Fruit fly (Drosophila melanogaster) whole organism, embryonic: ENCODE measurements around the gene CG3909.
A peak's percentile ranks its signal among the peaks of the same experiment; 100 is the strongest.

Source experiments
- Abd-B ChIP-seq: fragments of 200-800 bp; sonication (Bioruptor generic); optimal IDR thresholded peaks from 2 replicates; lab custom pipeline; 2018; ENCODE audit warnings: missing biosample characterization, mild to moderate bottlenecking, missing genetic modification characterization, moderate library complexity
- CG11085 ChIP-seq: fragments of 200-800 bp; sonication (Bioruptor generic); IDR thresholded peaks from 2 replicates; pipeline ENCODE4 v1.3.6; 2022; ENCODE audit warnings: missing biosample characterization, missing genetic modification characterization
- CG12659 ChIP-seq: fragments of 200-800 bp; sonication (Bioruptor generic); optimal IDR thresholded peaks from 3 replicates; lab custom pipeline; 2017; ENCODE audit warnings: mild to moderate bottlenecking, missing biosample characterization, missing genetic modification reagents, missing genetic modification characterization
- CG15696 ChIP-seq: fragments of 200-800 bp; sonication (Bioruptor generic); optimal IDR thresholded peaks from 2 replicates; lab custom pipeline; 2019; ENCODE audit warnings: missing biosample characterization, mild to moderate bottlenecking, missing genetic modification characterization, moderate library complexity
- CG1603 ChIP-seq: fragments of 200-800 bp; sonication (Bioruptor generic); optimal IDR thresholded peaks from 2 replicates; lab custom pipeline; 2019; ENCODE audit warnings: missing biosample characterization, mild to moderate bottlenecking, missing genetic modification characterization, moderate library complexity
- CG17568 ChIP-seq: fragments of 200-800 bp; sonication (Bioruptor generic); optimal IDR thresholded peaks from 2 replicates; lab custom pipeline; 2018; ENCODE audit warnings: missing biosample characterization, mild to moderate bottlenecking, missing genetic modification characterization, moderate library complexity
- CG17612 ChIP-seq: fragments of 200-800 bp; sonication (Bioruptor generic); IDR thresholded peaks from 2 replicates; pipeline ENCODE4 v1.3.6; 2022; ENCODE audit warnings: missing biosample characterization, missing genetic modification characterization
- CG2116 ChIP-seq: fragments of 200-800 bp; sonication (Bioruptor generic); optimal IDR thresholded peaks from 3 replicates; lab custom pipeline; 2018; ENCODE audit warnings: missing biosample characterization, mild to moderate bottlenecking, missing genetic modification characterization
- CG3065 ChIP-seq: fragments of 200-800 bp; sonication (Bioruptor generic); optimal IDR thresholded peaks from 2 replicates; lab custom pipeline; 2016; ENCODE audit warnings: missing biosample characterization, missing genetic modification characterization
- CG3281 ChIP-seq: fragments of 200-800 bp; sonication (Bioruptor generic); optimal IDR thresholded peaks from 3 replicates; lab custom pipeline; 2017; ENCODE audit warnings: missing biosample characterization, mild to moderate bottlenecking, missing genetic modification characterization
- CG4328 ChIP-seq: fragments of 200-800 bp; sonication (Bioruptor generic); optimal IDR thresholded peaks from 3 replicates; lab custom pipeline; 2017; ENCODE audit warnings: missing biosample characterization, missing genetic modification reagents, missing genetic modification characterization
- CG4820 ChIP-seq: fragments of 200-800 bp; sonication (Bioruptor generic); optimal IDR thresholded peaks from 3 replicates; lab custom pipeline; 2016; ENCODE audit warnings: missing biosample characterization, missing genetic modification characterization
- CG6689 ChIP-seq: fragments of 200-800 bp; sonication (Bioruptor generic); IDR thresholded peaks from 2 replicates; pipeline ENCODE4 v1.3.6; 2022; ENCODE audit warnings: missing biosample characterization, missing genetic modification characterization
- CG7745 ChIP-seq: fragments of 200-800 bp; sonication (Bioruptor generic); optimal IDR thresholded peaks from 2 replicates; lab custom pipeline; 2018; ENCODE audit warnings: missing biosample characterization, mild to moderate bottlenecking, missing genetic modification characterization, moderate library complexity
- CG7839 ChIP-seq: fragments of 200-800 bp; sonication (Bioruptor generic); optimal IDR thresholded peaks from 3 replicates; lab custom pipeline; 2018; ENCODE audit warnings: missing biosample characterization, mild to moderate bottlenecking, missing genetic modification characterization, moderate library complexity
- CG8924 ChIP-seq: fragments of 200-800 bp; optimal IDR thresholded peaks from 3 replicates; lab custom pipeline; 2019; ENCODE audit warnings: missing biosample characterization, mild to moderate bottlenecking, missing genetic modification characterization, moderate library complexity
- CG9215 ChIP-seq: fragments of 200-800 bp; sonication (Bioruptor generic); IDR thresholded peaks from 2 replicates; pipeline ENCODE4 v1.3.6; 2022; ENCODE audit warnings: missing biosample characterization, missing genetic modification characterization
- CG9817 ChIP-seq: fragments of 200-800 bp; sonication (Bioruptor generic); optimal IDR thresholded peaks from 2 replicates; lab custom pipeline; 2018; ENCODE audit warnings: missing biosample characterization, mild to moderate bottlenecking, missing genetic modification characterization, moderate library complexity
- Camta ChIP-seq: fragments of 200-800 bp; sonication (Bioruptor generic); optimal IDR thresholded peaks from 2 replicates; lab custom pipeline; 2016; ENCODE audit warnings: missing biosample characterization, missing genetic modification characterization
- CkIIα-i1 ChIP-seq: fragments of 200-800 bp; sonication (Bioruptor generic); IDR thresholded peaks from 2 replicates; pipeline ENCODE4 v1.3.6; 2022; ENCODE audit warnings: missing biosample characterization, missing genetic modification characterization
- CoRest ChIP-seq: fragments of 200-800 bp; sonication (Bioruptor generic); optimal IDR thresholded peaks from 3 replicates; lab custom pipeline; 2018; ENCODE audit warnings: missing biosample characterization, mild to moderate bottlenecking, missing genetic modification characterization, moderate library complexity
- Dek ChIP-seq: fragments of 200-800 bp; sonication (Bioruptor generic); optimal IDR thresholded peaks from 3 replicates; lab custom pipeline; 2019; ENCODE audit warnings: missing biosample characterization, mild to moderate bottlenecking, missing genetic modification characterization, moderate library complexity
- Dfd ChIP-seq, 2 experiments: fragments of >200 bp; optimal IDR thresholded peaks; 2 replicates each; lab custom pipeline; 2017; ENCODE audit warnings: missing biosample characterization in 2 of 2, missing genetic modification characterization in 2 of 2
- E2f1 ChIP-seq: fragments of 200-800 bp; sonication (Bioruptor generic); IDR thresholded peaks from 2 replicates; pipeline ENCODE4 v1.3.6; 2022; ENCODE audit warnings: missing biosample characterization, missing genetic modification characterization
- Ets65A ChIP-seq: fragments of 200-800 bp; sonication (Bioruptor generic); peaks from one replicate; lab custom pipeline; 2016; ENCODE audit warnings: missing biosample characterization, missing genetic modification characterization
- H15 ChIP-seq: fragments of 200-800 bp; sonication (Bioruptor generic); IDR thresholded peaks from 3 replicates; pipeline ENCODE4 v1.3.6; 2022; ENCODE audit warnings: missing biosample characterization, missing genetic modification characterization
- HmgZ ChIP-seq: fragments of 200-800 bp; sonication (Bioruptor generic); optimal IDR thresholded peaks from 2 replicates; lab custom pipeline; 2018; ENCODE audit warnings: missing biosample characterization, mild to moderate bottlenecking, missing genetic modification characterization
- Hsf ChIP-seq: fragments of 200-800 bp; sonication (Bioruptor generic); optimal IDR thresholded peaks from 3 replicates; lab custom pipeline; 2016; ENCODE audit warnings: missing biosample characterization, missing genetic modification characterization
- MESR4 ChIP-seq: fragments of 200-800 bp; sonication (Bioruptor generic); optimal IDR thresholded peaks from 2 replicates; lab custom pipeline; 2018; ENCODE audit warnings: missing biosample characterization, mild to moderate bottlenecking, missing genetic modification characterization, moderate library complexity
- Mad ChIP-seq: fragments of 200-800 bp; sonication (Bioruptor generic); optimal IDR thresholded peaks from 2 replicates; lab custom pipeline; 2016; ENCODE audit warnings: missing biosample characterization, missing genetic modification characterization
- Ravus ChIP-seq: fragments of 200-800 bp; sonication (Bioruptor generic); IDR thresholded peaks from 2 replicates; pipeline ENCODE4 v1.3.6; 2022; ENCODE audit warnings: missing biosample characterization, missing genetic modification characterization
- Trl ChIP-seq, 3 experiments: fragments of >200 bp in 2 of 3; fragments of 200-800 bp in 1 of 3; sonication (Bioruptor generic) in 1 of 3; optimal IDR thresholded peaks; 2 replicates in 1 of 3; 3 replicates in 2 of 3; lab custom pipeline; 2016 to 2017; ENCODE audit warnings: missing biosample characterization in 1 of 3, missing genetic modification characterization in 1 of 3
- btn ChIP-seq: fragments of 200-800 bp; sonication (Bioruptor generic); optimal IDR thresholded peaks from 2 replicates; lab custom pipeline; 2016; ENCODE audit warnings: missing biosample characterization, missing genetic modification characterization
- caup ChIP-seq: fragments of 200-800 bp; sonication (Bioruptor generic); optimal IDR thresholded peaks from 3 replicates; lab custom pipeline; 2017; ENCODE audit warnings: missing biosample characterization, mild to moderate bottlenecking, missing genetic modification characterization, moderate library complexity; ENCODE audit not compliant: severe bottlenecking
- cg ChIP-seq: fragments of 200-800 bp; sonication (Bioruptor generic); optimal IDR thresholded peaks from 3 replicates; lab custom pipeline; 2019; ENCODE audit warnings: missing biosample characterization, mild to moderate bottlenecking, missing genetic modification characterization, moderate library complexity
- chif ChIP-seq, 2 experiments: fragments of 200-800 bp; sonication (Bioruptor generic); optimal IDR thresholded peaks; 3 replicates each; lab custom pipeline; 2016; ENCODE audit warnings: missing biosample characterization in 2 of 2, missing genetic modification characterization in 2 of 2
- da ChIP-seq: fragments of 200-800 bp; sonication (Bioruptor generic); optimal IDR thresholded peaks from 2 replicates; lab custom pipeline; 2016; ENCODE audit warnings: missing biosample characterization, missing genetic modification characterization
- en ChIP-seq: fragments of 200-800 bp; sonication (Bioruptor generic); optimal IDR thresholded peaks from 2 replicates; lab custom pipeline; 2016; ENCODE audit warnings: missing biosample characterization, missing genetic modification characterization
- fru ChIP-seq: fragments of >200 bp; optimal IDR thresholded peaks from 2 replicates; lab custom pipeline; 2017
- h ChIP-seq: fragments of >200 bp; optimal IDR thresholded peaks from 2 replicates; lab custom pipeline; 2017
- insv ChIP-seq, 2 experiments: fragments of 200-800 bp; sonication (Bioruptor generic); optimal IDR thresholded peaks; 3 replicates each; lab custom pipeline; 2016 to 2018; ENCODE audit warnings: missing biosample characterization in 2 of 2, missing genetic modification characterization in 2 of 2
- oc ChIP-seq: fragments of 200-800 bp; sonication (Bioruptor generic); optimal IDR thresholded peaks from 2 replicates; lab custom pipeline; 2018; ENCODE audit warnings: missing biosample characterization, mild to moderate bottlenecking, missing genetic modification characterization, moderate library complexity
- peb ChIP-seq: fragments of 200-800 bp; sonication (Bioruptor generic); IDR thresholded peaks from 2 replicates; pipeline ENCODE4 v1.3.6; 2022; ENCODE audit warnings: missing biosample characterization, missing genetic modification characterization
- pita ChIP-seq: fragments of 200-800 bp; sonication (Bioruptor generic); optimal IDR thresholded peaks from 2 replicates; lab custom pipeline; 2017; ENCODE audit warnings: missing biosample characterization, mild to moderate bottlenecking, missing genetic modification characterization
- run ChIP-seq: fragments of 200-800 bp; sonication (Bioruptor generic); optimal IDR thresholded peaks from 3 replicates; lab custom pipeline; 2018; ENCODE audit warnings: missing biosample characterization, mild to moderate bottlenecking, missing genetic modification characterization
- sima ChIP-seq: fragments of 200-800 bp; sonication (Bioruptor generic); optimal IDR thresholded peaks from 2 replicates; lab custom pipeline; 2016; ENCODE audit warnings: missing biosample characterization, missing genetic modification characterization
- so ChIP-seq: fragments of 200-800 bp; sonication (Bioruptor generic); IDR thresholded peaks from 3 replicates; pipeline ENCODE4 v1.3.6; 2022; ENCODE audit warnings: missing biosample characterization, missing genetic modification characterization
- tin ChIP-seq: fragments of 200-800 bp; sonication (Bioruptor generic); optimal IDR thresholded peaks from 3 replicates; lab custom pipeline; 2016; ENCODE audit warnings: missing biosample characterization, missing genetic modification characterization
- tll ChIP-seq, 2 experiments: fragments of 200-800 bp in 1 of 2; fragments of >200 bp in 1 of 2; sonication (Bioruptor generic) in 1 of 2; optimal IDR thresholded peaks; 2 replicates each; lab custom pipeline; 2017 to 2019; ENCODE audit warnings: missing biosample characterization in 2 of 2, missing genetic modification characterization in 2 of 2, mild to moderate bottlenecking in 1 of 2, moderate library complexity in 1 of 2
- vnd ChIP-seq: fragments of 200-800 bp; sonication (Bioruptor generic); IDR thresholded peaks from 3 replicates; pipeline ENCODE4 v1.3.6; 2022; ENCODE audit warnings: missing biosample characterization, missing genetic modification characterization; ENCODE audit not compliant: partially characterized antibody
- z ChIP-seq: fragments of 200-800 bp; sonication (Bioruptor generic); IDR thresholded peaks from 3 replicates; pipeline ENCODE4 v1.3.6; 2022; ENCODE audit warnings: missing biosample characterization, missing genetic modification characterization

CG3909 gene

dm6 chr3R:10048842-10049527 lies 5.9 kb downstream of the CG3909 start, which contains the start of gene ohgt (continued):
- no peak for TF ChIP-seq caup (GFP tag; lab: Kevin White, UChicago)
- no peak for TF ChIP-seq CG17568
- peak; percentile 1 for TF ChIP-seq Hsf
- TF ChIP-seq CG8924 (tag; lab: Kevin White, UChicago), result peak; percentile 23
- TF ChIP-seq tin, result peak; percentile 14
- no peak for TF ChIP-seq E2f1 (GFP tag; lab: Robert Waterston, UW)
- no peak for TF ChIP-seq CG17612 (GFP tag; lab: Robert Waterston, UW)
- no peak for TF ChIP-seq en (GFP tag; lab: Kevin White, UChicago)
- no peak for TF ChIP-seq CG9817 (tag; lab: Kevin White, UChicago)
- TF ChIP-seq oc, result no peak
- no peak for TF ChIP-seq CG3065
- TF ChIP-seq CoRest (tag; lab: Kevin White, UChicago), result peak; percentile 47
- no peak for TF ChIP-seq CG6689 (GFP tag; lab: Robert Waterston, UW)
- peak; percentile 25 for TF ChIP-seq CG15696 (tag; lab: Kevin White, UChicago)
- peak; percentile 32 for TF ChIP-seq CG12659
- no peak for TF ChIP-seq CG9215 (GFP tag; lab: Robert Waterston, UW)
- peak; percentile 35 for TF ChIP-seq CG4328 (GFP tag; lab: Kevin White, UChicago)
- TF ChIP-seq vnd, result no peak
- TF ChIP-seq Trl (optimal IDR thresholded peaks at IDR 0.05; lab: Kevin White, UChicago), result no peak
- peak; percentile 4 for TF ChIP-seq Trl (GFP tag; optimal IDR thresholded peaks at IDR 0.05; lab: Kevin White, UChicago)
- no peak for TF ChIP-seq da (GFP tag; lab: Kevin White, UChicago)
- no peak for TF ChIP-seq h
- no peak for TF ChIP-seq Dfd (GFP tag; optimal IDR thresholded peaks at IDR 0.05; lab: Kevin White, UChicago)
- peak; percentile 81 for TF ChIP-seq MESR4
- TF ChIP-seq CG2116 (GFP tag; lab: Kevin White, UChicago), result peak; percentile 73
- no peak for TF ChIP-seq run (tag; lab: Kevin White, UChicago)
- TF ChIP-seq cg (GFP tag; lab: Kevin White, UChicago), result no peak
- TF ChIP-seq H15 (GFP tag; lab: Robert Waterston, UW), result no peak
- TF ChIP-seq tll (GFP tag; optimal IDR thresholded peaks at IDR 0.05; lab: Kevin White, UChicago), result no peak
- TF ChIP-seq pita, result no peak
- no peak for TF ChIP-seq HmgZ (tag; lab: Kevin White, UChicago)
- TF ChIP-seq fru (lab: Kevin White, UChicago), result no peak
- no peak for TF ChIP-seq peb (GFP tag; lab: Robert Waterston, UW)
- no peak for TF ChIP-seq Ravus
- TF ChIP-seq CG11085 (GFP tag; lab: Robert Waterston, UW), result no peak
- peak; percentile 32 for TF ChIP-seq CG3281 (GFP tag; lab: Kevin White, UChicago)
- no peak for TF ChIP-seq CG7745 (tag; lab: Kevin White, UChicago)
- TF ChIP-seq btn (GFP tag; lab: Kevin White, UChicago), result no peak
- no peak for TF ChIP-seq CkIIα-i1
- no peak for TF ChIP-seq so (GFP tag; lab: Robert Waterston, UW)
- TF ChIP-seq insv (GFP tag; optimal IDR thresholded peaks at IDR 0.05; lab: Kevin White, UChicago), result no peak
- TF ChIP-seq Abd-B (GFP tag; lab: Kevin White, UChicago), result no peak
- peak; percentile 28 for TF ChIP-seq CG7839 (tag; lab: Kevin White, UChicago)
- TF ChIP-seq Camta (GFP tag; lab: Kevin White, UChicago), result no peak
- TF ChIP-seq chif (GFP tag; optimal IDR thresholded peaks at IDR 0.05; lab: Kevin White, UChicago), result no peak
- no peak for TF ChIP-seq sima (GFP tag; lab: Kevin White, UChicago)
- no peak for TF ChIP-seq Dek (tag; lab: Kevin White, UChicago)
- TF ChIP-seq Mad, result peak; percentile 32
- TF ChIP-seq Ets65A, result peak; percentile 27
- no peak for TF ChIP-seq CG4820 (GFP tag; lab: Kevin White, UChicago)
- TF ChIP-seq z (GFP tag; lab: Robert Waterston, UW), result no peak
- TF ChIP-seq CG1603, result no peak
